Worm (Caenorhabditis elegans): ENCODE data around the gene C34C12.1.
A peak's percentile ranks its signal among the peaks of the same experiment; 100 is the strongest.

C34C12.1 gene

DNA sequence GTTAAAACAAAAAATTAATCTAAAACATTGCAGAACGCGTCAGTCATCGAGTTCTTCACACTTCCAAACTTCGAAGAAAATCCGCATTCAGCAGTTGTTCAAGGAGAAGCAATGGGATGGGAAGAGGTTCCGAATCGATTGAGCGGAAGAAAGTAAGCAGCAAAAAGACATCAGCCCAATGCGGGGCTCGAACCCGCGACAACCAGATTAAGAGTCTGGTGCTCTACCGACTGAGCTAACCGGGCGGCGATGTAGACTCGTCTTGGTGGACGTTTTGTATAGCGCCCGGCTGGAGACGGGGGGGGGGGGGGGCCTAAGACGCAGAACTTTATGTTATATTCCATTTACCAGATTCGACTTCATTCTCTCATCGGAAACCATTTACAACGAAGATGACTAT is 27.4 kb upstream of the C34C12.1 start (continued):
- TF ChIP-seq dmd-8 (GFP tag; IDR thresholded peaks at IDR 0.05) = peak; percentile 63; the same call in 1 of the 2 replicates
- no peak for TF ChIP-seq D1046.2 (GFP tag; IDR thresholded peaks at IDR 0.05)
- TF ChIP-seq snpc-1.2 (GFP tag; IDR thresholded peaks at IDR 0.05) = no peak
- TF ChIP-seq mdt-29 (GFP tag; IDR thresholded peaks at IDR 0.05) = 0 out of 2 replicates have a peak, but pooled peaks have one; percentile 14
- TF ChIP-seq aly-2 (tag; optimal IDR thresholded peaks at IDR 0.05) = no peak
- TF ChIP-seq F44E2.7 (GFP tag; IDR thresholded peaks at IDR 0.05) = no peak
- no peak for TF ChIP-seq tag-97 (GFP tag; IDR thresholded peaks at IDR 0.05)
- no peak for TF ChIP-seq madf-9 (GFP tag; conservative IDR thresholded peaks at IDR 0.05)
- TF ChIP-seq rbr-2 (tag; optimal IDR thresholded peaks at IDR 0.05) = no peak
- TF ChIP-seq snpc-4 (tag; optimal IDR thresholded peaks at IDR 0.05) = no peak
- no peak for TF ChIP-seq lsy-2 (tag; optimal IDR thresholded peaks at IDR 0.05)
- no peak for TF ChIP-seq ceh-62 (tag; optimal IDR thresholded peaks at IDR 0.05)
- TF ChIP-seq nhr-237 (tag; optimal IDR thresholded peaks at IDR 0.05) = no peak
- no peak for TF ChIP-seq F10B5.3 (tag; optimal IDR thresholded peaks at IDR 0.05)
- no peak for TF ChIP-seq mes-2 (tag; optimal IDR thresholded peaks at IDR 0.05; ENCODE audit: poor library complexity, severe bottlenecking)
- TF ChIP-seq lin-1 (GFP tag; IDR thresholded peaks at IDR 0.05) = peak; percentile 22; the same call in 1 of the 2 replicates
- TF ChIP-seq zip-2 (tag; optimal IDR thresholded peaks at IDR 0.05) = no peak
- TF ChIP-seq hmg-1.1 (GFP tag; IDR thresholded peaks at IDR 0.05) = peak; percentile 49; the same call in 1 of the 2 replicates

DNA sequence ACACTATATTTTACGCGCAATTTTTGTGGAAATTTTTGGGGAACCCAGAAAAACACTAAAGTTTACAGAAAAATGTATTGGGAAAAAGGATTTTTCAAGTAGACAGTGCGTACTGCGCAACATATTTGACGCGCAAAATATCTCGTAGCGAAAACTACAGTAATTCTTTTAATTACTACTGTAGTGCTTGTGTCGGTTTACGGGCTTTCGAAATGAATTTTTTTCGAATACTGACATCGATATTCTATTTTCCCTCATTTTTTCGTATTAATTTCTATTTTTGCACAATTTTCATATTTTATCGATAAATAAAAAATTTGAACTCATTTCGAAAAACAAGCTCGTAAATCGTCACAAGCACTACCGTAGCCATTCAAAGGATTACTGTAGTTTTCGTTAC is 25.6 kb upstream of the C34C12.1 start:
- TF ChIP-seq nhr-28 (tag; optimal IDR thresholded peaks at IDR 0.05) = no peak
- peak in 1 of 2 experiments; percentile 95 for TF ChIP-seq unc-62 (GFP tag; optimal IDR thresholded peaks at IDR 0.05 in 1 of 2)
- TF ChIP-seq unc-62 (tag; optimal IDR thresholded peaks at IDR 0.05) = no peak

DNA sequence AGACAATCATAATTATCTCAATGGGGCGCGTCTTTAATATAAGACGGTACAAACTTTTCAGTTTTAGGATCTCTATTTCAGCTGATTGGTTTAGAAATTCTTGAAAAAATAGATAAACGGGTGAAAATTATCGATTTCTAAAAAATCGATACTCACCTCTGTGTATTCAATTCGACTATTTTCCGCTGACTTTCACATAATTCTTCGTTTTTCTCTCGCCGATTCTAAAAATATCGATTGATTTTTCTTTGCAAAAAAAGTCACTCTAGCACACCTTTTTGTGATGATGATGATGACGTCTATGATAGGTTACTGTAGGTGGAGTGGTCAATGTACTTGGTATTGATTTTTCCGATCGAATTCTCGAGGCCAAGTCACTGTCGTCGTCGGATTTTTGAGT is 24.4 kb upstream of the C34C12.1 start:
- TF ChIP-seq dve-1 (tag; optimal IDR thresholded peaks at IDR 0.05; ENCODE audit: insufficient read depth) = no peak
- TF ChIP-seq ceh-28 (tag; optimal IDR thresholded peaks at IDR 0.05) = peak; percentile 82

DNA sequence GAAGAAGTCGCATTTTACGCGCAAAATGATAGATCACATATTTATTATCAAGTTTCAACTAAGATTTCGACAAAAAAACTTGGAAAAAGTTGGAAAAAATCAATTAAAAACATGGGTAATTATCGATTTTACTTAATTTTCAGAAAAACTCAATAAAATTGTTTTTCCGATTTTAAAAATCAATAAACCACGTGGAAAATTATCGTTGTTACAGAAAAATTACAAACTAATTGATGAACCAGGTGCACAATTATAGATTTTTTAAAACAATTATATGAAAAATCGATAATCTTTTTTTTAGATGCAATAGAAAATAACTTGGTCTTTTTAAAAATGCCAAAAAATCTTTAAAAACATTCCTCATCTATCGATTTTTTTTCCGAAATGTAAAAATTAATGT is 23.5 kb upstream of the C34C12.1 start:
- TF ChIP-seq sdz-12 (GFP tag; optimal IDR thresholded peaks at IDR 0.05) = no peak
- no peak for TF ChIP-seq T20F7.1 (GFP tag; optimal IDR thresholded peaks at IDR 0.05)
- no peak for TF ChIP-seq lin-39 (tag; optimal IDR thresholded peaks at IDR 0.05)
- no peak for TF ChIP-seq zfp-3 (GFP tag; conservative IDR thresholded peaks at IDR 0.05)
- no peak for TF ChIP-seq nhr-111 (GFP tag; optimal IDR thresholded peaks at IDR 0.05)
- TF ChIP-seq ceh-28 (tag; optimal IDR thresholded peaks at IDR 0.05) = peak; percentile 61

DNA sequence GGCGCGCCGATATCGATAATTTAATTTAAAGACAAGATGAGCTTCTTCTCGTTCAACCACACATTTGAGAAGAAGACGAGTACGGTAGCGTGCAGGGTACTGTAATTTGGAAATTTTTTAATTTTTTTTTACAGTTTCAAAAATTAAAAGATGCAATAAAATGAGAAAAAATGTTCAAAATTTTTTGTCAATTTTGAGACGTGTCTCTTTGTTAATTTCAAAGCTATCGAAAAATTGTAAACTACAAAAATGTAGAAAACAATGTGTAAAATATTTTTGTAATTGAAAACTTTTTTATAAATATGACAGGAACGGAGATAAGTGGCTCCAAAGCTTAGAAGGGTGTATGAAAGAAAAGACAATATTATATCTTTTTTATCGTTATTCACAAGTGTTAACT is 22.8 kb upstream of the C34C12.1 start, which contains the start of gene K01A11.1:
Gene K01A11.1 (minus strand): TSS at position 101 of the 400 bp plus-strand sequence.
- no peak for TF ChIP-seq skn-1 (tag; optimal IDR thresholded peaks at IDR 0.05)
- no peak for TF ChIP-seq gei-8 (GFP tag; optimal IDR thresholded peaks at IDR 0.05)
- TF ChIP-seq fos-1 (tag; optimal IDR thresholded peaks at IDR 0.05) = no peak
- no peak for TF ChIP-seq duxl-1 (tag; optimal IDR thresholded peaks at IDR 0.05; ENCODE audit: poor library complexity)
- no peak for TF ChIP-seq ceh-32 (tag; optimal IDR thresholded peaks at IDR 0.05; ENCODE audit: poor library complexity)
- no peak for TF ChIP-seq T20F7.1 (GFP tag; optimal IDR thresholded peaks at IDR 0.05)
- TF ChIP-seq fkh-10 (GFP tag; optimal IDR thresholded peaks at IDR 0.05) = no peak
- TF ChIP-seq aly-2 (tag; optimal IDR thresholded peaks at IDR 0.05) = no peak
- no peak for TF ChIP-seq unc-62 (GFP tag; optimal IDR thresholded peaks at IDR 0.05 in 1 of 2)
- TF ChIP-seq unc-62 (tag; optimal IDR thresholded peaks at IDR 0.05) = no peak
- TF ChIP-seq nhr-102 (tag; optimal IDR thresholded peaks at IDR 0.05) = no peak
- TF ChIP-seq ama-1 (optimal IDR thresholded peaks at IDR 0.05) = no peak
- no peak for TF ChIP-seq php-3 (GFP tag; IDR thresholded peaks at IDR 0.05)

Measured in whole organism, L4 larva.